Worm (Caenorhabditis elegans) whole organism, young adult: ENCODE results near the gene M03F8.1.

Experiments used
- B0336.3 ChIP-seq: fragments of 200-800 bp; sonication (Bioruptor generic); IDR thresholded peaks from 2 replicates; pipeline ENCODE4 v1.3.6; 2022; ENCODE audit warnings: missing genetic modification characterization, missing compliant biosample characterization
- D2030.7 ChIP-seq: fragments of 200-800 bp; sonication (Bioruptor generic); IDR thresholded peaks from 2 replicates; pipeline ENCODE4 v1.3.6; 2022; ENCODE audit warnings: missing genetic modification reagents, missing genetic modification characterization, missing compliant biosample characterization
- F22D6.2 ChIP-seq: sonication (generic microtip); optimal IDR thresholded peaks from 2 replicates; lab custom pipeline; 2016; ENCODE audit warnings: mild to moderate bottlenecking, missing genetic modification characterization, missing compliant biosample characterization
- F23B12.7 ChIP-seq: sonication (generic microtip); optimal IDR thresholded peaks from 2 replicates; lab custom pipeline; 2017; ENCODE audit warnings: missing genetic modification characterization, mild to moderate bottlenecking, missing compliant biosample characterization, antibody characterized with exemption, moderate library complexity; ENCODE audit not compliant: insufficient read depth
- F52B5.7 ChIP-seq: sonication (generic microtip); optimal IDR thresholded peaks from 2 replicates; lab custom pipeline; 2016; ENCODE audit warnings: mild to moderate bottlenecking, missing genetic modification characterization, missing compliant biosample characterization
- F55B11.4 ChIP-seq: sonication (generic microtip); optimal IDR thresholded peaks from 2 replicates; lab custom pipeline; 2016; ENCODE audit warnings: missing compliant biosample characterization, missing genetic modification characterization, borderline replicate concordance; ENCODE audit not compliant: insufficient read depth
- Y56A3A.18 ChIP-seq: fragments of 200-800 bp; sonication (Bioruptor generic); IDR thresholded peaks from 2 replicates; pipeline ENCODE4 v1.3.6; 2022; ENCODE audit warnings: missing genetic modification reagents, missing genetic modification characterization, missing compliant biosample characterization
- Y67H2A.10 ChIP-seq: fragments of 200-800 bp; sonication (Bioruptor generic); conservative IDR thresholded peaks from 2 replicates; pipeline ENCODE4 v1.3.6; 2022; ENCODE audit warnings: missing genetic modification reagents, missing genetic modification characterization, missing compliant biosample characterization
- Y95B8A.8 ChIP-seq: fragments of 200-800 bp; sonication (Bioruptor generic); IDR thresholded peaks from 2 replicates; pipeline ENCODE4 v1.3.6; 2022; ENCODE audit warnings: missing genetic modification reagents, missing genetic modification characterization, missing compliant biosample characterization
- ZK185.1 ChIP-seq: sonication (generic microtip); optimal IDR thresholded peaks from 2 replicates; lab custom pipeline; 2016; ENCODE audit warnings: mild to moderate bottlenecking, missing genetic modification characterization, missing compliant biosample characterization; ENCODE audit not compliant: poor library complexity, severe bottlenecking
- akir-1 ChIP-seq: fragments of 200-800 bp; sonication (Bioruptor generic); optimal IDR thresholded peaks from 2 replicates; lab custom pipeline; 2018; ENCODE audit warnings: mild to moderate bottlenecking, missing genetic modification characterization, moderate library complexity, missing compliant biosample characterization
- ama-1 ChIP-seq, 3 experiments: fragments of 150-350 bp in 1 of 3; sonication (generic microtip) in 2 of 3; optimal IDR thresholded peaks; 2 replicates each; lab custom pipeline; 2014 to 2018; ENCODE audit warnings: missing biosample characterization in 2 of 3, missing genetic modification characterization in 2 of 3, missing genetic modification reagents in 2 of 3
- atf-7 ChIP-seq: sonication (generic microtip); optimal IDR thresholded peaks from 2 replicates; lab custom pipeline; 2017; ENCODE audit warnings: mild to moderate bottlenecking, missing genetic modification characterization, missing compliant biosample characterization
- cebp-1 ChIP-seq, 2 experiments: fragments of 200-800 bp in 1 of 2; sonication (Bioruptor generic) in 1 of 2; sonication (generic microtip) in 1 of 2; IDR thresholded peaks in 1 of 2; optimal IDR thresholded peaks in 1 of 2; 2 replicates each; pipeline versions ENCODE4 v1.3.6 to Lab custom; 2017 to 2022; ENCODE audit warnings: missing compliant biosample characterization in 2 of 2, missing genetic modification characterization in 2 of 2, mild to moderate bottlenecking in 1 of 2, missing genetic modification reagents in 1 of 2, moderate library complexity in 1 of 2
- ceh-27 ChIP-seq: fragments of 200-800 bp; sonication (Bioruptor generic); optimal IDR thresholded peaks from 2 replicates; lab custom pipeline; 2018; ENCODE audit warnings: mild to moderate bottlenecking, missing genetic modification characterization, moderate library complexity, missing compliant biosample characterization
- ceh-40 ChIP-seq: fragments of 200-800 bp; sonication (Bioruptor generic); IDR thresholded peaks from 2 replicates; pipeline ENCODE4 v1.3.6; 2022; ENCODE audit warnings: missing genetic modification characterization, missing compliant biosample characterization
- ceh-91 ChIP-seq: fragments of 200-800 bp; sonication (Bioruptor generic); IDR thresholded peaks from 2 replicates; pipeline ENCODE4 v1.3.6; 2022; ENCODE audit warnings: missing genetic modification reagents, missing genetic modification characterization, missing compliant biosample characterization
- efl-1 ChIP-seq: fragments of 150-350 bp; optimal IDR thresholded peaks from 2 replicates; lab custom pipeline; 2014; ENCODE audit warnings: missing biosample characterization, missing genetic modification reagents, missing genetic modification characterization
- egl-18 ChIP-seq: fragments of 200-800 bp; sonication (Bioruptor generic); IDR thresholded peaks from 2 replicates; pipeline ENCODE4 v1.3.6; 2022; ENCODE audit warnings: missing genetic modification reagents, missing genetic modification characterization, missing compliant biosample characterization
- egl-44 ChIP-seq: fragments of 200-800 bp; sonication (Bioruptor generic); IDR thresholded peaks from 2 replicates; pipeline ENCODE4 v1.3.6; 2022; ENCODE audit warnings: missing genetic modification reagents, missing genetic modification characterization, missing compliant biosample characterization
- ets-4 ChIP-seq: fragments of 200-800 bp; sonication (Bioruptor generic); optimal IDR thresholded peaks from 2 replicates; lab custom pipeline; 2018; ENCODE audit warnings: mild to moderate bottlenecking, missing genetic modification characterization, missing compliant biosample characterization
- gei-17 ChIP-seq: fragments of 200-800 bp; sonication (Bioruptor generic); optimal IDR thresholded peaks from 2 replicates; lab custom pipeline; 2018; ENCODE audit warnings: mild to moderate bottlenecking, missing genetic modification characterization, missing compliant biosample characterization
- him-1 ChIP-seq: sonication (generic microtip); optimal IDR thresholded peaks from 2 replicates; lab custom pipeline; 2016; ENCODE audit warnings: missing genotype, missing genetic modification reagents, missing genetic modification characterization, missing compliant biosample characterization
- hlh-12 ChIP-seq: sonication (generic microtip); optimal IDR thresholded peaks from 2 replicates; lab custom pipeline; 2016; ENCODE audit warnings: missing genetic modification characterization, missing compliant biosample characterization
- hmg-1.2 ChIP-seq: fragments of 200-800 bp; sonication (Bioruptor generic); IDR thresholded peaks from 2 replicates; pipeline ENCODE4 v1.3.6; 2022; ENCODE audit warnings: missing genetic modification reagents, missing genetic modification characterization, missing compliant biosample characterization
- hrde-1 ChIP-seq: sonication (generic microtip); optimal IDR thresholded peaks from 2 replicates; lab custom pipeline; 2016; ENCODE audit warnings: missing genetic modification characterization, mild to moderate bottlenecking, missing compliant biosample characterization, moderate library complexity, missing genotype, missing genetic modification reagents, borderline replicate concordance
- hsf-1 ChIP-seq: fragments of 200-800 bp; sonication (Bioruptor generic); IDR thresholded peaks from 2 replicates; pipeline ENCODE4 v1.3.6; 2022; ENCODE audit warnings: missing genetic modification reagents, missing genetic modification characterization, missing compliant biosample characterization
- let-526 ChIP-seq: fragments of 200-800 bp; sonication (Bioruptor generic); IDR thresholded peaks from 2 replicates; pipeline ENCODE4 v1.3.6; 2022; ENCODE audit warnings: missing genetic modification reagents, missing genetic modification characterization, missing compliant biosample characterization
- lin-26 ChIP-seq: fragments of 200-800 bp; sonication (Bioruptor generic); IDR thresholded peaks from 2 replicates; pipeline ENCODE4 v1.3.6; 2022; ENCODE audit warnings: missing genetic modification reagents, missing genetic modification characterization, missing compliant biosample characterization
- lin-40 ChIP-seq: sonication (generic microtip); optimal IDR thresholded peaks from 2 replicates; lab custom pipeline; 2016; ENCODE audit warnings: missing genetic modification characterization, mild to moderate bottlenecking, missing compliant biosample characterization, missing genotype, missing genetic modification reagents
- lin-54 ChIP-seq: fragments of 200-800 bp; sonication (Bioruptor generic); optimal IDR thresholded peaks from 2 replicates; lab custom pipeline; 2018; ENCODE audit warnings: mild to moderate bottlenecking, missing genetic modification characterization, missing compliant biosample characterization
- lir-1 ChIP-seq: fragments of 200-800 bp; sonication (Bioruptor generic); conservative IDR thresholded peaks from 2 replicates; pipeline ENCODE4 v1.3.6; 2022; ENCODE audit warnings: missing genetic modification reagents, missing genetic modification characterization, missing compliant biosample characterization
- madf-10 ChIP-seq: sonication (generic microtip); optimal IDR thresholded peaks from 2 replicates; lab custom pipeline; 2016; ENCODE audit warnings: mild to moderate bottlenecking, missing genetic modification characterization, missing compliant biosample characterization
- mel-28 ChIP-seq: sonication (generic microtip); optimal IDR thresholded peaks from 2 replicates; lab custom pipeline; 2016; ENCODE audit warnings: borderline replicate concordance, mild to moderate bottlenecking, missing genetic modification characterization, missing compliant biosample characterization
- nhr-27 ChIP-seq: fragments of 200-800 bp; sonication (Bioruptor generic); optimal IDR thresholded peaks from 2 replicates; lab custom pipeline; 2018; ENCODE audit warnings: mild to moderate bottlenecking, missing genetic modification characterization, moderate library complexity, missing compliant biosample characterization
- nhr-80 ChIP-seq: sonication (generic microtip); optimal IDR thresholded peaks from 2 replicates; lab custom pipeline; 2016; ENCODE audit warnings: missing genetic modification characterization, missing compliant biosample characterization
- rec-8 ChIP-seq, 2 experiments: sonication (generic microtip); optimal IDR thresholded peaks; 2 replicates each; lab custom pipeline; 2016; ENCODE audit warnings: mild to moderate bottlenecking in 2 of 2, missing genetic modification characterization in 2 of 2, missing genetic modification reagents in 2 of 2, missing genotype in 2 of 2, missing biosample characterization in 1 of 2, missing compliant biosample characterization in 1 of 2, moderate library complexity in 1 of 2
- snpc-1.1 ChIP-seq: sonication (generic microtip); optimal IDR thresholded peaks from 2 replicates; lab custom pipeline; 2017; ENCODE audit warnings: missing genetic modification characterization, mild to moderate bottlenecking, missing compliant biosample characterization, antibody characterized with exemption, moderate library complexity, missing genotype, missing genetic modification reagents; ENCODE audit not compliant: insufficient read depth
- snpc-1.3 ChIP-seq: sonication (generic microtip); optimal IDR thresholded peaks from 2 replicates; lab custom pipeline; 2017; ENCODE audit warnings: missing genetic modification characterization, mild to moderate bottlenecking, missing compliant biosample characterization, antibody characterized with exemption, moderate library complexity, missing genotype, missing genetic modification reagents; ENCODE audit not compliant: insufficient read depth
- sptf-2 ChIP-seq: fragments of 200-800 bp; sonication (Bioruptor generic); optimal IDR thresholded peaks from 2 replicates; lab custom pipeline; 2018; ENCODE audit warnings: mild to moderate bottlenecking, missing genetic modification characterization, missing compliant biosample characterization
- tbx-9 ChIP-seq: sonication (generic microtip); optimal IDR thresholded peaks from 2 replicates; lab custom pipeline; 2016; ENCODE audit warnings: borderline replicate concordance, missing genetic modification characterization, inconsistent platforms, missing compliant biosample characterization
- tlf-1 ChIP-seq: fragments of 200-800 bp; sonication (Bioruptor generic); optimal IDR thresholded peaks from 2 replicates; lab custom pipeline; 2018; ENCODE audit warnings: mild to moderate bottlenecking, missing genetic modification characterization, missing compliant biosample characterization
- xnd-1 ChIP-seq: sonication (generic microtip); optimal IDR thresholded peaks from 2 replicates; lab custom pipeline; 2016; ENCODE audit warnings: missing genotype, missing genetic modification reagents, missing genetic modification characterization, missing compliant biosample characterization
- zim-3 ChIP-seq: sonication (generic microtip); optimal IDR thresholded peaks from 2 replicates; lab custom pipeline; 2017; ENCODE audit warnings: mild to moderate bottlenecking, missing genetic modification characterization, moderate library complexity, missing compliant biosample characterization
- ztf-18 ChIP-seq: sonication (generic microtip); optimal IDR thresholded peaks from 2 replicates; lab custom pipeline; 2016; ENCODE audit warnings: missing genotype, mild to moderate bottlenecking, missing genetic modification characterization, missing compliant biosample characterization
- ztf-28 ChIP-seq: fragments of 200-800 bp; sonication (Bioruptor generic); IDR thresholded peaks from 2 replicates; pipeline ENCODE4 v1.3.6; 2022; ENCODE audit warnings: missing genetic modification reagents, missing genetic modification characterization, missing compliant biosample characterization

Gene M03F8.1

ce11 chrV:5917707-5918106 lies 33.5 kb upstream of the M03F8.1 start, which contains the start of gene lrpr-1 (continued):
- no peak for TF ChIP-seq snpc-1.1
- no peak for TF ChIP-seq Y56A3A.18 (GFP tag; lab: Robert Waterston, UW)
- TF ChIP-seq hmg-1.2 (GFP tag; lab: Robert Waterston, UW): no peak; the same call in 1 of the 2 replicates
- TF ChIP-seq D2030.7 (GFP tag; lab: Robert Waterston, UW): no peak
- TF ChIP-seq him-1: peak; percentile 62
- no peak for TF ChIP-seq akir-1 (GFP tag; lab: Kevin White, UChicago)
- peak; percentile 60 for TF ChIP-seq hrde-1
- TF ChIP-seq ztf-28 (GFP tag; lab: Robert Waterston, UW): no peak
- TF ChIP-seq tlf-1 (GFP tag; lab: Kevin White, UChicago): no peak
- TF ChIP-seq madf-10 (tag; lab: Kevin White, UChicago): peak; percentile 65
- peak; percentile 87 for TF ChIP-seq zim-3 (tag; lab: Kevin White, UChicago)
- TF ChIP-seq nhr-80: no peak
- no peak for TF ChIP-seq sptf-2
- no peak for TF ChIP-seq egl-44 (GFP tag; lab: Robert Waterston, UW)
- no peak for TF ChIP-seq nhr-27 (tag; lab: Kevin White, UChicago)
- TF ChIP-seq egl-18 (GFP tag; lab: Robert Waterston, UW): no peak
- peak; percentile 65 for TF ChIP-seq xnd-1 (tag; lab: Kevin White, UChicago)
- TF ChIP-seq gei-17 (GFP tag; lab: Kevin White, UChicago): no peak
- no peak for TF ChIP-seq ceh-40 (GFP tag; lab: Robert Waterston, UW)
- TF ChIP-seq lin-26: no peak
- TF ChIP-seq ceh-91 (GFP tag; lab: Robert Waterston, UW): peak; percentile 52
- TF ChIP-seq ZK185.1 (tag; lab: Kevin White, UChicago): peak; percentile 96
- no peak for TF ChIP-seq hlh-12 (tag; lab: Kevin White, UChicago)
- TF ChIP-seq F55B11.4 (tag; lab: Kevin White, UChicago): no peak
- peak; percentile 99 for TF ChIP-seq lin-54 (GFP tag; lab: Kevin White, UChicago)
- TF ChIP-seq mel-28 (tag; lab: Kevin White, UChicago): peak; percentile 51
- TF ChIP-seq atf-7 (tag; lab: Kevin White, UChicago): no peak
- peak; percentile 48 for TF ChIP-seq F22D6.2 (tag; lab: Kevin White, UChicago)
- peak; percentile 79 for TF ChIP-seq efl-1 (GFP tag; lab: Kevin White, UChicago)
- no peak for TF ChIP-seq F52B5.7 (tag; lab: Kevin White, UChicago)
- TF ChIP-seq lin-40: no peak
- peak; percentile 73 for TF ChIP-seq lir-1 (GFP tag; lab: Robert Waterston, UW)
- TF ChIP-seq B0336.3: no peak
- TF ChIP-seq ceh-27 (GFP tag; lab: Kevin White, UChicago): peak; percentile 89
- TF ChIP-seq cebp-1 (GFP tag; IDR thresholded peaks at IDR 0.05; lab: Robert Waterston, UW): no peak
- TF ChIP-seq cebp-1 (tag; optimal IDR thresholded peaks at IDR 0.05; lab: Kevin White, UChicago): no peak
- TF ChIP-seq hsf-1 (GFP tag; lab: Robert Waterston, UW): 0 out of 2 replicates have a peak, but pooled peaks have one; percentile 35
- peak; percentile 28 for TF ChIP-seq ztf-18 (tag; lab: Kevin White, UChicago)
- no peak for TF ChIP-seq ets-4 (GFP tag; lab: Kevin White, UChicago)
- no peak for TF ChIP-seq Y95B8A.8
- TF ChIP-seq ama-1 (optimal IDR thresholded peaks at IDR 0.05; lab: Kevin White, UChicago): no peak
- no peak for TF ChIP-seq ama-1 (GFP tag; optimal IDR thresholded peaks at IDR 0.05; lab: Kevin White, UChicago)
- no peak for TF ChIP-seq snpc-1.3
- peak; percentile 52; the same call in 1 of the 2 replicates for TF ChIP-seq Y67H2A.10 (GFP tag; lab: Robert Waterston, UW)
- no peak for TF ChIP-seq tbx-9
- no peak for TF ChIP-seq F23B12.7 (tag; lab: Kevin White, UChicago)
- TF ChIP-seq rec-8 (tag; optimal IDR thresholded peaks at IDR 0.05; lab: Kevin White, UChicago): peak; percentile 48 to 90
- TF ChIP-seq let-526 (GFP tag; lab: Robert Waterston, UW): 0 out of 2 replicates have a peak, but pooled peaks have one; percentile 56
